In the genomic region with DNA sequence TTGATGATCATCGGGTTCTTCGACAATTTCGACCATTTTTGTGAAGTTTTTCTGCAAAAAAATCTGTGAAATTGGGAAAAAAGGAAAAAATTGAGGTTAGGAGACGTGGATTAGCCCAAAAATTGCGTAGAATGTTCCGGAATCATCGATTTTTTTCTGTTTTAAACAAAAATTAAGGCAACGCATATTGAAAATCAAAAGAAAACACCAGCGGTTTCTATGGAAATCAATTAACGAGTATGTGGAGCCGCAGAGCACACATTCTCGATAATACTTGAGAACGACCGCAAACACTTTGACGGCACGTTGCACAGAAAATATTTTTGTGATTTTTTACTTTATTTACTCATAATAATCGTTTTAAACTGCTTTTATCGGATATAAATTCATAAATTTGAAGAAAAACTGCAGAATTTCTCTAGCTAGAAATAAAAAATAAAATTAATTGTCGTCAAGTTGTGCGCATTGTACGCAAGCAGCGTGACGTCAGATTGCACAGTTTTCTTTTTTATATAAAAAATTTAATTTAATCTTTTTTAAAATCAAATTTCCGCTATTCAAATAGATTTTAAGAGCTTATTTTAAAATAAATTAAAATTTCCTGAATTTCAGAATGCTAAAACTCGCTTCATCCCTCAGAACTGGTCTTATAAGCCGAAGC, we compare ENCODE assay signal across 8 worm cellular contexts.
TF ChIP-seq lines count a peak whose summit lies in the region.

A gene (minus strand): TSS at position 51 of the 661 bp plus-strand sequence.
A gene (plus strand): TSS at position 611 of the 661 bp plus-strand sequence.

TF ChIP-seq in whole organism, L1 larva, 84 proteins besides CTCF, POLR2A, EP300 and RAD21 (continues in another document):
- TF ChIP-seq ceh-88 (GFP tag; IDR thresholded peaks at IDR 0.05; lab: Robert Waterston, UW) (no peak), pag-3 (tag; optimal IDR thresholded peaks at IDR 0.05; lab: Kevin White, UChicago; ENCODE audit: borderline replicate concordance, insufficient read depth) (no peak), nhr-71 (tag; optimal IDR thresholded peaks at IDR 0.05; lab: Kevin White, UChicago) (peak; percentile 29), elt-2 (tag; optimal IDR thresholded peaks at IDR 0.05; lab: Kevin White, UChicago) (no peak), snu-23 (GFP tag; optimal IDR thresholded peaks at IDR 0.05; lab: Kevin White, UChicago) (peak; percentile 25), nhr-47 (tag; optimal IDR thresholded peaks at IDR 0.05; lab: Kevin White, UChicago) (peak; percentile 53), swsn-7 (tag; optimal IDR thresholded peaks at IDR 0.05; lab: Kevin White, UChicago) (peak; percentile 18), unc-86 (tag; optimal IDR thresholded peaks at IDR 0.05; lab: Kevin White, UChicago) (peak; percentile 7), lin-13 (GFP tag; optimal IDR thresholded peaks at IDR 0.05; lab: Kevin White, UChicago) (no peak), hpl-2 (GFP tag; optimal IDR thresholded peaks at IDR 0.05; lab: Kevin White, UChicago) (no peak)

TF ChIP-seq in whole organism, L2 larva, 48 proteins besides CTCF, POLR2A, EP300 and RAD21:
- TF ChIP-seq unc-55 (GFP tag; optimal IDR thresholded peaks at IDR 0.05; lab: Kevin White, UChicago) = peak; percentile 28
- peak; percentile 29 for TF ChIP-seq fos-1 (tag; optimal IDR thresholded peaks at IDR 0.05; lab: Kevin White, UChicago)
- TF ChIP-seq lin-13 (GFP tag; optimal IDR thresholded peaks at IDR 0.05; lab: Kevin White, UChicago) = peak; percentile 52
- no peak for TF ChIP-seq ZK546.5 (tag; optimal IDR thresholded peaks at IDR 0.05; lab: Kevin White, UChicago)
- no peak for TF ChIP-seq alr-1 (tag; optimal IDR thresholded peaks at IDR 0.05; lab: Kevin White, UChicago)
- peak; percentile 40 for TF ChIP-seq C34F6.9 (tag; optimal IDR thresholded peaks at IDR 0.05; lab: Kevin White, UChicago)
- peak in 1 of 2 experiments; percentile 72 for TF ChIP-seq lsy-2 (tag; optimal IDR thresholded peaks at IDR 0.05; lab: Kevin White, UChicago)
TF ChIP-seq in whole organism, L2 larva: peak in this region for 5.

TF ChIP-seq in whole organism, L3 larva, 47 proteins besides CTCF, POLR2A, EP300 and RAD21:
- TF ChIP-seq pha-4 (tag; optimal IDR thresholded peaks at IDR 0.05; lab: Kevin White, UChicago) = peak; percentile 66
- peak; percentile 50 for TF ChIP-seq lin-15B (tag; optimal IDR thresholded peaks at IDR 0.05; lab: Kevin White, UChicago)
- TF ChIP-seq nhr-237 (tag; optimal IDR thresholded peaks at IDR 0.05; lab: Kevin White, UChicago) = no peak
- peak; percentile 48 for TF ChIP-seq hmg-11 (tag; optimal IDR thresholded peaks at IDR 0.05; lab: Kevin White, UChicago)
- TF ChIP-seq nfya-1 (tag; optimal IDR thresholded peaks at IDR 0.05; lab: Kevin White, UChicago; ENCODE audit: insufficient read depth) = peak; percentile 50
- no peak for TF ChIP-seq fkh-10 (GFP tag; optimal IDR thresholded peaks at IDR 0.05; lab: Kevin White, UChicago)
- TF ChIP-seq lin-39 (tag; optimal IDR thresholded peaks at IDR 0.05; lab: Kevin White, UChicago) = peak; percentile 27
TF ChIP-seq in whole organism, L3 larva: peak in this region for 5.

TF ChIP-seq in whole organism, L4 larva, 104 proteins besides CTCF, POLR2A, EP300 and RAD21 (continues in another document):
- TF ChIP-seq ceh-32 (tag; optimal IDR thresholded peaks at IDR 0.05; lab: Kevin White, UChicago; ENCODE audit: poor library complexity) (no peak), rbr-2 (tag; optimal IDR thresholded peaks at IDR 0.05; lab: Kevin White, UChicago) (peak; percentile 51), jun-1 (tag; optimal IDR thresholded peaks at IDR 0.05; lab: Kevin White, UChicago) (no peak), mdl-1 (tag; optimal IDR thresholded peaks at IDR 0.05; lab: Kevin White, UChicago) (no peak), attf-4 (tag; optimal IDR thresholded peaks at IDR 0.05; lab: Kevin White, UChicago) (no peak), nhr-76 (tag; optimal IDR thresholded peaks at IDR 0.05; lab: Kevin White, UChicago) (no peak), nhr-77 (tag; optimal IDR thresholded peaks at IDR 0.05; lab: Kevin White, UChicago) (no peak), hif-1 (tag; optimal IDR thresholded peaks at IDR 0.05; lab: Kevin White, UChicago) (peak in 1 of 2 experiments; percentile 2), lin-1 (GFP tag; IDR thresholded peaks at IDR 0.05; lab: Robert Waterston, UW) (no peak), ctbp-1 (GFP tag; IDR thresholded peaks at IDR 0.05; lab: Robert Waterston, UW) (no peak), ceh-20 (GFP tag; IDR thresholded peaks at IDR 0.05; lab: Robert Waterston, UW) (no peak), hlh-30 (tag; optimal IDR thresholded peaks at IDR 0.05; lab: Kevin White, UChicago; ENCODE audit: insufficient read depth) (peak; percentile 5)

TF ChIP-seq in whole organism, early embryonic, 17 proteins besides CTCF, POLR2A, EP300 and RAD21:
- TF ChIP-seq F13C5.2 (tag; optimal IDR thresholded peaks at IDR 0.05; lab: Kevin White, UChicago) (peak; percentile 26), sea-1 (GFP tag; conservative IDR thresholded peaks at IDR 0.05; lab: Robert Waterston, UW) (no peak)
TF ChIP-seq in whole organism, early embryonic: peak in this region for 1.

TF ChIP-seq in whole organism, late embryonic, 69 proteins besides CTCF, POLR2A, EP300 and RAD21:
- no peak for TF ChIP-seq ref-2 (tag; optimal IDR thresholded peaks at IDR 0.05; lab: Kevin White, UChicago)
- no peak for TF ChIP-seq unc-55 (GFP tag; optimal IDR thresholded peaks at IDR 0.05; lab: Kevin White, UChicago)
- peak; percentile 6 for TF ChIP-seq pax-1 (tag; optimal IDR thresholded peaks at IDR 0.05; lab: Kevin White, UChicago)
- no peak for TF ChIP-seq sox-2 (GFP tag; IDR thresholded peaks at IDR 0.05; lab: Robert Waterston, UW)
- no peak for TF ChIP-seq tbx-7 (tag; optimal IDR thresholded peaks at IDR 0.05; lab: Kevin White, UChicago)
- peak; percentile 61 for TF ChIP-seq unc-42 (tag; optimal IDR thresholded peaks at IDR 0.05; lab: Kevin White, UChicago)
- no peak for TF ChIP-seq pha-2 (tag; optimal IDR thresholded peaks at IDR 0.05; lab: Kevin White, UChicago)
- no peak for TF ChIP-seq ceh-2 (tag; optimal IDR thresholded peaks at IDR 0.05; lab: Kevin White, UChicago)
- peak; percentile 8 for TF ChIP-seq elt-2 (tag; optimal IDR thresholded peaks at IDR 0.05; lab: Kevin White, UChicago)
- no peak for TF ChIP-seq lin-11 (tag; optimal IDR thresholded peaks at IDR 0.05; lab: Kevin White, UChicago)

TF ChIP-seq in whole organism, mixed stage, embryonic, 35 proteins besides CTCF, POLR2A, EP300 and RAD21:
- TF ChIP-seq ces-1 (GFP tag; optimal IDR thresholded peaks at IDR 0.05; lab: Kevin White, UChicago) = peak; percentile 56
- no peak for TF ChIP-seq blmp-1 (tag; optimal IDR thresholded peaks at IDR 0.05; lab: Kevin White, UChicago)
- TF ChIP-seq lsy-2 (tag; optimal IDR thresholded peaks at IDR 0.05; lab: Kevin White, UChicago) = peak; percentile 32

TF ChIP-seq in whole organism, young adult, 124 proteins besides CTCF, POLR2A, EP300 and RAD21:
- TF ChIP-seq unc-62 (GFP tag; optimal IDR thresholded peaks at IDR 0.05; lab: Kevin White, UChicago) (no peak), lsl-1 (GFP tag; optimal IDR thresholded peaks at IDR 0.05; lab: Kevin White, UChicago) (peak; percentile 8), xnd-1 (tag; optimal IDR thresholded peaks at IDR 0.05; lab: Kevin White, UChicago) (no peak), mcd-1 (GFP tag; IDR thresholded peaks at IDR 0.05; lab: Robert Waterston, UW) (no peak), chd-7 (tag; optimal IDR thresholded peaks at IDR 0.05; lab: Kevin White, UChicago) (no peak), lin-35 (GFP tag; optimal IDR thresholded peaks at IDR 0.05; lab: Kevin White, UChicago) (peak in 1 of 3 experiments; percentile 2), attf-5 (GFP tag; optimal IDR thresholded peaks at IDR 0.05; lab: Kevin White, UChicago) (peak; percentile 13), B0035.1 (tag; optimal IDR thresholded peaks at IDR 0.05; lab: Kevin White, UChicago) (no peak), cebp-1 (GFP tag; IDR thresholded peaks at IDR 0.05; lab: Robert Waterston, UW) (no peak), cebp-1 (tag; optimal IDR thresholded peaks at IDR 0.05; lab: Kevin White, UChicago) (no peak), ztf-18 (tag; optimal IDR thresholded peaks at IDR 0.05; lab: Kevin White, UChicago) (peak; percentile 43), K11D2.4 (GFP tag; IDR thresholded peaks at IDR 0.05; lab: Robert Waterston, UW) (no peak), Y56A3A.18 (GFP tag; IDR thresholded peaks at IDR 0.05; lab: Robert Waterston, UW) (no peak), rpc-1 (optimal IDR thresholded peaks at IDR 0.05; lab: Kevin White, UChicago) (no peak), rpc-1 (tag; optimal IDR thresholded peaks at IDR 0.05; lab: Kevin White, UChicago) (no peak), ekl-4 (GFP tag; IDR thresholded peaks at IDR 0.05; lab: Robert Waterston, UW) (no peak), mes-4 (tag; optimal IDR thresholded peaks at IDR 0.05; lab: Kevin White, UChicago) (no peak)
TF ChIP-seq in whole organism, young adult: peak in this region for 4.
